Fruit fly (Drosophila melanogaster): ENCODE data around the gene ttm2.

- TF ChIP-seq pan (optimal IDR thresholded peaks at IDR 0.05) (no peak), EcR (GFP tag; optimal IDR thresholded peaks at IDR 0.05) (no peak), CG8478 (optimal IDR thresholded peaks at IDR 0.05) (no peak), usp (GFP tag; optimal IDR thresholded peaks at IDR 0.05) (no peak), psq (optimal IDR thresholded peaks at IDR 0.05) (no peak), Dll (optimal IDR thresholded peaks at IDR 0.05) (no peak)
Measured at dm6 chr3L:294841-295408, 20.0 kb downstream of the ttm2 start.
